Worm (Caenorhabditis elegans) whole organism, young adult: ENCODE data around the gene rga-9.

ENCODE experiments used
- F52B5.7 ChIP-seq: sonication (generic microtip); optimal IDR thresholded peaks from 2 replicates; lab custom pipeline; 2016; ENCODE audit warnings: mild to moderate bottlenecking, missing genetic modification characterization, missing compliant biosample characterization
- K12H6.12 ChIP-seq: fragments of 200-800 bp; sonication (Bioruptor generic); optimal IDR thresholded peaks from 2 replicates; lab custom pipeline; 2018; ENCODE audit warnings: mild to moderate bottlenecking, missing genetic modification characterization, missing compliant biosample characterization
- Y79H2A.3 ChIP-seq: fragments of 200-800 bp; sonication (Bioruptor generic); conservative IDR thresholded peaks from 2 replicates; pipeline ENCODE4 v1.3.6; 2022; ENCODE audit warnings: missing genetic modification reagents, missing genetic modification characterization, missing compliant biosample characterization
- ama-1 ChIP-seq, 3 experiments: fragments of 150-350 bp in 1 of 3; sonication (generic microtip) in 2 of 3; optimal IDR thresholded peaks; 2 replicates each; lab custom pipeline; 2014 to 2018; ENCODE audit warnings: missing biosample characterization in 2 of 3, missing genetic modification characterization in 2 of 3, missing genetic modification reagents in 2 of 3
- attf-6 ChIP-seq: fragments of 200-800 bp; sonication (Bioruptor generic); IDR thresholded peaks from 2 replicates; pipeline ENCODE4 v1.3.6; 2022; ENCODE audit warnings: missing genetic modification reagents, missing genetic modification characterization, missing compliant biosample characterization
- ceh-91 ChIP-seq: fragments of 200-800 bp; sonication (Bioruptor generic); IDR thresholded peaks from 2 replicates; pipeline ENCODE4 v1.3.6; 2022; ENCODE audit warnings: missing genetic modification reagents, missing genetic modification characterization, missing compliant biosample characterization
- dpff-1 ChIP-seq: sonication (generic microtip); optimal IDR thresholded peaks from 2 replicates; lab custom pipeline; 2017; ENCODE audit warnings: mild to moderate bottlenecking, missing genetic modification characterization, missing compliant biosample characterization
- madf-8 ChIP-seq: fragments of 200-800 bp; sonication (Bioruptor generic); conservative IDR thresholded peaks from 2 replicates; pipeline ENCODE4 v1.3.6; 2022; ENCODE audit warnings: missing genetic modification reagents, missing genetic modification characterization, missing compliant biosample characterization
- nfya-1 ChIP-seq: sonication (generic microtip); optimal IDR thresholded peaks from 2 replicates; lab custom pipeline; 2017; ENCODE audit warnings: antibody characterized with exemption, missing compliant biosample characterization, missing genetic modification characterization, borderline replicate concordance; ENCODE audit not compliant: insufficient read depth
- pha-4 ChIP-seq: fragments of 150-350 bp; sonication (generic microtip); optimal IDR thresholded peaks from 2 replicates; lab custom pipeline; 2014; ENCODE audit warnings: missing biosample characterization, missing genetic modification reagents, missing genetic modification characterization
- sdz-38 ChIP-seq: sonication (generic microtip); optimal IDR thresholded peaks from 2 replicates; lab custom pipeline; 2016; ENCODE audit warnings: missing genotype, missing genetic modification characterization, missing compliant biosample characterization
- snpc-3.4 ChIP-seq: sonication (generic microtip); optimal IDR thresholded peaks from 2 replicates; lab custom pipeline; 2017; ENCODE audit warnings: missing genetic modification characterization, mild to moderate bottlenecking, missing compliant biosample characterization, antibody characterized with exemption, moderate library complexity, missing genotype, missing genetic modification reagents
- zim-3 ChIP-seq: sonication (generic microtip); optimal IDR thresholded peaks from 2 replicates; lab custom pipeline; 2017; ENCODE audit warnings: mild to moderate bottlenecking, missing genetic modification characterization, moderate library complexity, missing compliant biosample characterization

ce11 chrII:15268195-15268594 is at the start of gene rga-9:
- TF ChIP-seq nfya-1 (tag; lab: Kevin White, UChicago) (no peak), dpff-1 (tag; lab: Kevin White, UChicago) (no peak), pha-4 (tag; lab: Kevin White, UChicago) (no peak), ama-1 (optimal IDR thresholded peaks at IDR 0.05; lab: Kevin White, UChicago) (no peak), ama-1 (GFP tag; optimal IDR thresholded peaks at IDR 0.05; lab: Kevin White, UChicago) (no peak), zim-3 (no peak), K12H6.12 (tag; lab: Kevin White, UChicago) (no peak), madf-8 (GFP tag; lab: Robert Waterston, UW) (no peak), Y79H2A.3 (GFP tag; lab: Robert Waterston, UW) (no peak), sdz-38 (tag; lab: Kevin White, UChicago) (no peak), attf-6 (GFP tag; lab: Robert Waterston, UW) (no peak), ceh-91 (no peak), F52B5.7 (tag; lab: Kevin White, UChicago) (no peak), snpc-3.4 (no peak)
